Worm (Caenorhabditis elegans) whole organism, L1 larva: ENCODE measurements around the gene T26G10.4.

ENCODE experiments used
- C16A3.4 ChIP-seq: fragments of 150-350 bp; optimal IDR thresholded peaks from 2 replicates; lab custom pipeline; 2014; ENCODE audit warnings: missing biosample characterization, missing genetic modification characterization
- F16B12.6 ChIP-seq: fragments of 150-350 bp; optimal IDR thresholded peaks from 2 replicates; lab custom pipeline; 2014; ENCODE audit warnings: missing biosample characterization, missing genetic modification characterization
- alr-1 ChIP-seq: fragments of 200-800 bp; sonication (Bioruptor generic); optimal IDR thresholded peaks from 2 replicates; lab custom pipeline; 2018; ENCODE audit warnings: borderline replicate concordance, mild to moderate bottlenecking, missing genetic modification characterization, missing compliant biosample characterization
- ama-1 ChIP-seq: fragments of 150-350 bp; optimal IDR thresholded peaks from 2 replicates; lab custom pipeline; 2014
- ceh-63 ChIP-seq: fragments of 200-800 bp; sonication (Bioruptor generic); optimal IDR thresholded peaks from 2 replicates; lab custom pipeline; 2018; ENCODE audit warnings: mild to moderate bottlenecking, missing genetic modification characterization, missing compliant biosample characterization
- ceh-8 ChIP-seq: fragments of 200-800 bp; sonication (Bioruptor generic); optimal IDR thresholded peaks from 2 replicates; lab custom pipeline; 2018; ENCODE audit warnings: mild to moderate bottlenecking, missing genetic modification characterization, moderate library complexity, missing compliant biosample characterization
- efl-1 ChIP-seq, 4 experiments: fragments of 150-350 bp; optimal IDR thresholded peaks in 3 of 4; peaks in 1 of 4; 1 replicate in 1 of 4; 2 replicates in 3 of 4; lab custom pipeline; 2014; ENCODE audit warnings: missing biosample characterization in 2 of 4, missing genetic modification characterization in 2 of 4, missing genetic modification reagents in 2 of 4
- efl-3 ChIP-seq: fragments of 200-800 bp; sonication (Bioruptor generic); optimal IDR thresholded peaks from 2 replicates; lab custom pipeline; 2018; ENCODE audit warnings: mild to moderate bottlenecking, missing genetic modification characterization, missing compliant biosample characterization
- egl-13 ChIP-seq: sonication (generic microtip); optimal IDR thresholded peaks from 2 replicates; lab custom pipeline; 2016; ENCODE audit warnings: missing genotype, missing genetic modification reagents, missing genetic modification characterization, missing compliant biosample characterization
- egl-27 ChIP-seq, 2 experiments: fragments of 150-350 bp in 1 of 2; sonication (generic microtip); optimal IDR thresholded peaks; 3 replicates each; lab custom pipeline; 2017 to 2018; ENCODE audit warnings: missing biosample characterization in 2 of 2, missing genetic modification characterization in 2 of 2, missing genetic modification reagents in 2 of 2
- elt-3 ChIP-seq, 6 experiments: fragments of 150-350 bp in 1 of 6; sonication (generic microtip); optimal IDR thresholded peaks; 2 replicates each; lab custom pipeline; 2017 to 2018; ENCODE audit warnings: missing biosample characterization in 6 of 6, missing genetic modification characterization in 6 of 6, inconsistent platforms in 1 of 6
- fkh-10 ChIP-seq: sonication (generic microtip); optimal IDR thresholded peaks from 2 replicates; lab custom pipeline; 2017; ENCODE audit warnings: missing biosample characterization, missing genetic modification reagents, missing genetic modification characterization
- fkh-4 ChIP-seq: sonication (generic microtip); optimal IDR thresholded peaks from 2 replicates; lab custom pipeline; 2016; ENCODE audit warnings: missing compliant biosample characterization, missing genetic modification characterization, borderline replicate concordance
- fkh-8 ChIP-seq: sonication (generic microtip); optimal IDR thresholded peaks from 2 replicates; lab custom pipeline; 2016; ENCODE audit warnings: mild to moderate bottlenecking, missing genetic modification characterization, missing compliant biosample characterization
- fos-1 ChIP-seq: fragments of 150-350 bp; optimal IDR thresholded peaks from 2 replicates; lab custom pipeline; 2014; ENCODE audit warnings: missing biosample characterization, missing genetic modification characterization
- grh-1 ChIP-seq: fragments of 200-800 bp; sonication (Bioruptor generic); IDR thresholded peaks from 2 replicates; pipeline ENCODE4 v1.3.6; 2022; ENCODE audit warnings: missing genetic modification reagents, missing genetic modification characterization, missing compliant biosample characterization
- hlh-17 ChIP-seq: fragments of 200-800 bp; sonication (Bioruptor generic); optimal IDR thresholded peaks from 2 replicates; lab custom pipeline; 2018; ENCODE audit warnings: missing genetic modification characterization, mild to moderate bottlenecking, missing compliant biosample characterization, moderate library complexity, borderline replicate concordance
- hlh-4 ChIP-seq: sonication (generic microtip); optimal IDR thresholded peaks from 2 replicates; lab custom pipeline; 2016; ENCODE audit warnings: mild to moderate bottlenecking, missing genetic modification characterization, missing compliant biosample characterization
- irx-1 ChIP-seq: sonication (generic microtip); optimal IDR thresholded peaks from 2 replicates; lab custom pipeline; 2016; ENCODE audit warnings: missing genetic modification characterization, missing compliant biosample characterization
- lin-13 ChIP-seq: fragments of 150-350 bp; optimal IDR thresholded peaks from 2 replicates; lab custom pipeline; 2014; ENCODE audit warnings: missing biosample characterization, missing genetic modification reagents, missing genetic modification characterization
- lin-15B ChIP-seq: fragments of 150-350 bp; sonication (generic microtip); optimal IDR thresholded peaks from 3 replicates; lab custom pipeline; 2014; ENCODE audit warnings: missing biosample characterization, missing genetic modification characterization
- lin-35 ChIP-seq, 2 experiments: fragments of 150-350 bp; optimal IDR thresholded peaks; 2 replicates each; lab custom pipeline; 2014; ENCODE audit warnings: missing biosample characterization in 2 of 2, missing genetic modification characterization in 2 of 2, missing genetic modification reagents in 2 of 2
- lsy-2 ChIP-seq, 2 experiments: fragments of 150-350 bp; optimal IDR thresholded peaks; 2 replicates each; lab custom pipeline; 2014; ENCODE audit warnings: missing biosample characterization in 2 of 2, missing genetic modification characterization in 2 of 2
- nhr-11 ChIP-seq: fragments of 150-350 bp; optimal IDR thresholded peaks from 2 replicates; lab custom pipeline; 2014; ENCODE audit warnings: missing biosample characterization, missing genetic modification characterization
- nhr-20 ChIP-seq: sonication (generic microtip); optimal IDR thresholded peaks from 2 replicates; lab custom pipeline; 2016; ENCODE audit warnings: mild to moderate bottlenecking, missing genetic modification characterization, missing compliant biosample characterization
- nhr-237 ChIP-seq: fragments of 150-350 bp; optimal IDR thresholded peaks from 2 replicates; lab custom pipeline; 2014; ENCODE audit warnings: missing biosample characterization, missing genetic modification characterization
- nhr-47 ChIP-seq: sonication (generic microtip); optimal IDR thresholded peaks from 2 replicates; lab custom pipeline; 2016; ENCODE audit warnings: mild to moderate bottlenecking, missing genetic modification characterization, moderate library complexity, missing compliant biosample characterization
- nhr-76 ChIP-seq: sonication (generic microtip); optimal IDR thresholded peaks from 2 replicates; lab custom pipeline; 2017; ENCODE audit warnings: missing biosample characterization, missing genetic modification characterization
- nhr-85 ChIP-seq: sonication (generic microtip); peaks from one replicate; lab custom pipeline; 2016; ENCODE audit warnings: missing genetic modification characterization, inconsistent platforms, missing compliant biosample characterization
- nhr-90 ChIP-seq: sonication (generic microtip); optimal IDR thresholded peaks from 2 replicates; lab custom pipeline; 2016; ENCODE audit warnings: mild to moderate bottlenecking, missing genetic modification characterization, missing compliant biosample characterization; ENCODE audit not compliant: poor library complexity
- pag-3 ChIP-seq: sonication (generic microtip); optimal IDR thresholded peaks from 2 replicates; lab custom pipeline; 2017; ENCODE audit warnings: missing genetic modification characterization, mild to moderate bottlenecking, missing compliant biosample characterization, antibody characterized with exemption, borderline replicate concordance; ENCODE audit not compliant: insufficient read depth
- rnt-1 ChIP-seq: sonication (generic microtip); optimal IDR thresholded peaks from 2 replicates; lab custom pipeline; 2016; ENCODE audit warnings: mild to moderate bottlenecking, missing genetic modification characterization, moderate library complexity, missing compliant biosample characterization
- skn-1 ChIP-seq: fragments of 150-350 bp; optimal IDR thresholded peaks from 2 replicates; lab custom pipeline; 2014; ENCODE audit warnings: missing biosample characterization, missing genetic modification characterization
- snu-23 ChIP-seq: sonication (generic microtip); optimal IDR thresholded peaks from 2 replicates; lab custom pipeline; 2016; ENCODE audit warnings: missing genetic modification characterization, missing compliant biosample characterization
- tbx-2 ChIP-seq: sonication (generic microtip); optimal IDR thresholded peaks from 2 replicates; lab custom pipeline; 2016; ENCODE audit warnings: missing genetic modification characterization, missing compliant biosample characterization
- unc-130 ChIP-seq: fragments of 150-350 bp; optimal IDR thresholded peaks from 2 replicates; lab custom pipeline; 2017; ENCODE audit warnings: missing biosample characterization, missing genetic modification characterization, inconsistent platforms
- unc-62 ChIP-seq: fragments of 150-350 bp; optimal IDR thresholded peaks from 2 replicates; lab custom pipeline; 2014; ENCODE audit warnings: missing biosample characterization, missing genetic modification reagents, missing genetic modification characterization
- unc-86 ChIP-seq: sonication (generic microtip); optimal IDR thresholded peaks from 2 replicates; lab custom pipeline; 2016; ENCODE audit warnings: missing genetic modification characterization, missing compliant biosample characterization
- xbp-1 ChIP-seq: sonication (generic microtip); optimal IDR thresholded peaks from 2 replicates; lab custom pipeline; 2016; ENCODE audit warnings: missing genetic modification characterization, missing compliant biosample characterization
- zip-4 ChIP-seq: fragments of 200-800 bp; sonication (Bioruptor generic); optimal IDR thresholded peaks from 2 replicates; lab custom pipeline; 2018; ENCODE audit warnings: mild to moderate bottlenecking, missing genetic modification characterization, moderate library complexity, missing compliant biosample characterization

T26G10.4 gene

DNA sequence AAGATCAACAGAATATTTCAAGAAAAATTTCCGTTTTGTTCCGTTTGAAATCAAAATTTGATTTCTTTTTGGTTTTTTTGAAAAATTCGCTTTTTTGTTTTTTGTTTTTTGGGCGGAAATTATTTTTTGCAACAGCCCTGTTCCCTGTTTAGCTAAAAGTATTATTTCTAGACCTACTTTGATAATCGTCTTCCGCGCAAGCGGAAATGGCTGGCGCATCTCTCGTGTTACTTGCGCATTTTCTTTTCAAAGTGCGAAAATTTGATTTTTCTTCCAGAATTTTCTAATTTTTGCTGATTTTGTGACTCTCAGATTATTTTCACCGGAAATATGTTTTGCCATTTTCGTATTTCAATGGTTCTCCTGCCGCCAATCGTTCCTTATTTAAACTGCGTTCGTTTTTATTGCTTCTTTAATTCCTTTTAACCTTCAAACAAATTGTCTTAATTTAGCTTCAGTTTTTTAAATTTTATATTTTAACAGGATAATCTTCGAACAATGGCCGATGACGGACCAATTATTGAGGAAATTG, 13.3 kb downstream of the T26G10.4 start, which contains the start of gene cpar-1:
Gene cpar-1, plus strand, starts transcription at position 482 of the 532 bp plus-strand sequence.
- TF ChIP-seq efl-1 (optimal IDR thresholded peaks at IDR 0.05; lab: Kevin White, UChicago) (no peak), efl-1 (GFP tag; optimal IDR thresholded peaks at IDR 0.05 in 1 of 2; lab: Kevin White, UChicago) (peak in 1 of 2 experiments; percentile 12), lin-35 (GFP tag; optimal IDR thresholded peaks at IDR 0.05; lab: Kevin White, UChicago) (no peak), nhr-85 (tag; lab: Kevin White, UChicago) (peak; percentile 21)

DNA sequence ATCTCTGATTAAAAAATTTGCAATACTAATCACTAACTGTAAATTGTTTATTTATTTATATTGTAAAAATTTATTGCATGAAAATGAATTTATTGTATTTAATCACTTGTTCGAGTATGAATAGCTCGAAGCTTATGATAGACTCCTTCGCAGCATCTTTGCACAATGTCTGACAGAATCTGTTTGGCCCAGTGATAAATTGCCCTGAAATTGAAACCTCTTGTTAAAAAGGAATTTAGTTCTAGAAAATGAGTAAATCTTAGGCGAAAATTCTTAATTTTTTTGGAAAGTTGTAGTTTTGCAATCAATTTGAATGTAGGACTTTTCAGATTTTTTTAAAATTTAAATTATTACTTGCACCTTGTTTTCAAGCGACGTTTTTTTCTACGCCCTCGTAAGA, 14.7 kb downstream of the T26G10.4 start:
- TF ChIP-seq alr-1 (tag; lab: Kevin White, UChicago) (no peak), ama-1 (lab: Kevin White, UChicago) (no peak), lin-13 (GFP tag; lab: Kevin White, UChicago) (no peak), unc-62 (GFP tag; lab: Kevin White, UChicago) (no peak), unc-86 (tag; lab: Kevin White, UChicago) (no peak), elt-3 (tag; optimal IDR thresholded peaks at IDR 0.05; lab: Kevin White, UChicago) (no peak), skn-1 (no peak), hlh-4 (tag; lab: Kevin White, UChicago) (no peak), nhr-90 (tag; lab: Kevin White, UChicago) (no peak), fkh-4 (tag; lab: Kevin White, UChicago) (no peak), fkh-8 (tag; lab: Kevin White, UChicago) (no peak), F16B12.6 (no peak), tbx-2 (tag; lab: Kevin White, UChicago) (no peak), lsy-2 (tag; optimal IDR thresholded peaks at IDR 0.05; lab: Kevin White, UChicago) (no peak), C16A3.4 (no peak), unc-130 (no peak), nhr-76 (tag; lab: Kevin White, UChicago) (no peak), snu-23 (GFP tag; lab: Kevin White, UChicago) (no peak), ceh-63 (no peak)

DNA sequence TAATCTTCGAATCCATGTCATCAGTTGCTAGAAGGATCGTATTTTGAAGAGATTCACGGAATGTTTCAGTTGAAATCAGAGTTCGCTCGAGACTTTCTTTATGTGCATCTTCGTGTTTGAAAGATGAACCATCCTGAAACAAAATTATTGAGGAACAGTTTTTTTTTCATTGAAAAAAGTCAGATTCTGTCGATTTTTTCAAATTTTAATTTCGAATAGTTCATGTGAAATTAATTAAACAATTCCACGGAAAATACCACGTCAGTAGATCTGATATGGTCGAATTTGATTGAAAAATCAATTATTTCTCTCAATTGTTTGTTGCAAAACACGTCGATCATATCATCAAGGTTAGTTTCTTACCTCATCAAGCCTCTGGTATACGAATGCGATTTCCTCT, 19.1 kb downstream of the T26G10.4 start, which contains the start of gene F54C8.1:
Gene F54C8.1, plus strand, starts transcription at position 301 of the 400 bp plus-strand sequence.
- TF ChIP-seq skn-1 (no peak), fos-1 (tag; lab: Kevin White, UChicago) (no peak), elt-3 (tag; optimal IDR thresholded peaks at IDR 0.05; lab: Kevin White, UChicago) (no peak), egl-13 (tag; lab: Kevin White, UChicago) (no peak), efl-3 (GFP tag; lab: Kevin White, UChicago) (no peak), nhr-237 (no peak), fkh-10 (GFP tag; lab: Kevin White, UChicago) (no peak), grh-1 (no peak), egl-27 (tag; optimal IDR thresholded peaks at IDR 0.05; lab: Kevin White, UChicago) (no peak)

DNA sequence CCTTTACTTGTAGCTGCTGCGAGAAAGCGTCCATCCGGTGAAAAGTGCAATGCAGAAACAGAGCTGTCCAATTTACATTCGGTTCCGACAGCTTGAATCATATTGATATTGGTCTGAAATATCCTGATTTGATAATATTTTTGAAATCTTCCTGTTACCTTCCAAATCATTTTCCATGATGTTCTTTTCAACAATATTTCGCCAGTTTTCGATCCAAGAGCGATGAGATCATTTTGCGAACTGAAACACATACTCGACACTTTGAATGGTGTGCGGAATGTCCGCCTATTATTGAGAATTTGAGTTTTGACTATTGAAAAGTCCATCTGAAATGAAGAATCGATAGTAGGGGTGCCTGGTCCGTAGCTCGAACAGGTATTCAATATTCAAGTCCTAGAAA, 20.8 kb downstream of the T26G10.4 start, which contains the start of gene emb-30:
Gene emb-30, minus strand, starts transcription at position 328 of the 400 bp plus-strand sequence.
- TF ChIP-seq elt-3 (tag; optimal IDR thresholded peaks at IDR 0.05; lab: Kevin White, UChicago), result no peak
- TF ChIP-seq pag-3 (tag; lab: Kevin White, UChicago), result no peak
- no peak for TF ChIP-seq irx-1 (tag; lab: Kevin White, UChicago)
- no peak for TF ChIP-seq zip-4 (GFP tag; lab: Kevin White, UChicago)
- TF ChIP-seq hlh-17, result no peak
- no peak for TF ChIP-seq nhr-47 (tag; lab: Kevin White, UChicago)
- no peak for TF ChIP-seq nhr-20 (tag; lab: Kevin White, UChicago)
- TF ChIP-seq nhr-90 (tag; lab: Kevin White, UChicago), result peak; percentile 7
- TF ChIP-seq rnt-1 (tag; lab: Kevin White, UChicago), result no peak
- no peak for TF ChIP-seq xbp-1
- no peak for TF ChIP-seq lin-15B
- TF ChIP-seq fkh-8 (tag; lab: Kevin White, UChicago), result no peak
- TF ChIP-seq ceh-8 (GFP tag; lab: Kevin White, UChicago), result no peak
- TF ChIP-seq nhr-11 (tag; lab: Kevin White, UChicago), result no peak
- TF ChIP-seq hlh-4 (tag; lab: Kevin White, UChicago), result no peak
- TF ChIP-seq ama-1 (lab: Kevin White, UChicago), result peak; percentile 52
